Worm (Caenorhabditis elegans) whole organism, L2 larva: ENCODE results near the gene C01F1.5.

Source experiments
- F13H6.1 ChIP-seq: sonication (generic microtip); optimal IDR thresholded peaks from 2 replicates; lab custom pipeline; 2016; ENCODE audit warnings: missing genetic modification characterization, missing compliant biosample characterization
- R02D3.7 ChIP-seq: fragments of 150-350 bp; optimal IDR thresholded peaks from 2 replicates; lab custom pipeline; 2014; ENCODE audit warnings: missing biosample characterization, missing genetic modification characterization
- Y55F3AM.14 ChIP-seq: fragments of 200-800 bp; sonication (Bioruptor generic); optimal IDR thresholded peaks from 2 replicates; lab custom pipeline; 2018; ENCODE audit warnings: mild to moderate bottlenecking, missing genetic modification characterization, missing compliant biosample characterization
- ZK546.5 ChIP-seq: sonication (generic microtip); optimal IDR thresholded peaks from 2 replicates; lab custom pipeline; 2017; ENCODE audit warnings: missing biosample characterization, missing genetic modification characterization
- alr-1 ChIP-seq: fragments of 150-350 bp; optimal IDR thresholded peaks from 2 replicates; lab custom pipeline; 2014; ENCODE audit warnings: missing biosample characterization, missing genetic modification characterization
- ama-1 ChIP-seq: fragments of 150-350 bp; optimal IDR thresholded peaks from 2 replicates; lab custom pipeline; 2018; ENCODE audit warnings: inconsistent platforms
- blmp-1 ChIP-seq: sonication (generic microtip); optimal IDR thresholded peaks from 2 replicates; lab custom pipeline; 2017; ENCODE audit warnings: missing genetic modification characterization, mild to moderate bottlenecking, missing compliant biosample characterization, antibody characterized with exemption, moderate library complexity; ENCODE audit not compliant: insufficient read depth
- ceh-82 ChIP-seq: fragments of 150-350 bp; optimal IDR thresholded peaks from 2 replicates; lab custom pipeline; 2014; ENCODE audit warnings: missing biosample characterization, missing genetic modification characterization
- crh-2 ChIP-seq: sonication (generic microtip); optimal IDR thresholded peaks from 2 replicates; lab custom pipeline; 2017; ENCODE audit warnings: missing biosample characterization, missing genetic modification characterization
- dmd-4 ChIP-seq: sonication (generic microtip); optimal IDR thresholded peaks from 2 replicates; lab custom pipeline; 2017; ENCODE audit warnings: missing biosample characterization, missing genetic modification characterization
- egl-27 ChIP-seq: sonication (generic microtip); optimal IDR thresholded peaks from 3 replicates; lab custom pipeline; 2017; ENCODE audit warnings: missing biosample characterization, missing genetic modification reagents, missing genetic modification characterization
- elt-1 ChIP-seq: fragments of 150-350 bp; optimal IDR thresholded peaks from 2 replicates; lab custom pipeline; 2014; ENCODE audit warnings: missing biosample characterization, missing genetic modification characterization
- elt-3 ChIP-seq: sonication (generic microtip); optimal IDR thresholded peaks from 2 replicates; lab custom pipeline; 2017; ENCODE audit warnings: missing biosample characterization, missing genetic modification characterization
- fos-1 ChIP-seq: fragments of 150-350 bp; optimal IDR thresholded peaks from 2 replicates; lab custom pipeline; 2014; ENCODE audit warnings: missing biosample characterization, missing genetic modification characterization
- gmeb-1 ChIP-seq: fragments of 150-350 bp; optimal IDR thresholded peaks from 2 replicates; lab custom pipeline; 2014; ENCODE audit warnings: missing biosample characterization, missing genetic modification characterization
- lin-11 ChIP-seq: fragments of 150-350 bp; sonication (generic microtip); optimal IDR thresholded peaks from 2 replicates; lab custom pipeline; 2014; ENCODE audit warnings: missing biosample characterization, missing genetic modification characterization, inconsistent platforms, mixed read lengths
- lin-13 ChIP-seq: fragments of 150-350 bp; optimal IDR thresholded peaks from 2 replicates; lab custom pipeline; 2014; ENCODE audit warnings: missing biosample characterization, missing genetic modification reagents, missing genetic modification characterization
- lsy-2 ChIP-seq, 2 experiments: fragments of 150-350 bp in 1 of 2; sonication (generic microtip) in 1 of 2; optimal IDR thresholded peaks; 2 replicates each; lab custom pipeline; 2014 to 2017; ENCODE audit warnings: missing biosample characterization in 2 of 2, missing genetic modification characterization in 2 of 2
- mab-5 ChIP-seq: fragments of 150-350 bp; optimal IDR thresholded peaks from 2 replicates; lab custom pipeline; 2014; ENCODE audit warnings: missing biosample characterization, missing genetic modification characterization
- mbf-1 ChIP-seq: sonication (generic microtip); optimal IDR thresholded peaks from 2 replicates; lab custom pipeline; 2017; ENCODE audit warnings: missing biosample characterization, missing genetic modification characterization
- mdl-1 ChIP-seq, 2 experiments: fragments of 150-350 bp in 1 of 2; sonication (generic microtip) in 1 of 2; optimal IDR thresholded peaks; 2 replicates each; lab custom pipeline; 2017; ENCODE audit warnings: missing biosample characterization in 2 of 2, missing genetic modification characterization in 2 of 2
- nhr-10 ChIP-seq: sonication (generic microtip); optimal IDR thresholded peaks from 2 replicates; lab custom pipeline; 2017; ENCODE audit warnings: missing biosample characterization, missing genetic modification characterization
- nhr-11 ChIP-seq: fragments of 150-350 bp; optimal IDR thresholded peaks from 2 replicates; lab custom pipeline; 2014; ENCODE audit warnings: missing biosample characterization, missing genetic modification characterization
- nhr-12 ChIP-seq: fragments of 150-350 bp; optimal IDR thresholded peaks from 2 replicates; lab custom pipeline; 2014; ENCODE audit warnings: missing biosample characterization, missing genetic modification characterization
- nhr-21 ChIP-seq: fragments of 150-350 bp; optimal IDR thresholded peaks from 2 replicates; lab custom pipeline; 2014; ENCODE audit warnings: missing biosample characterization, missing genetic modification characterization
- nhr-23 ChIP-seq: fragments of 150-350 bp; optimal IDR thresholded peaks from 2 replicates; lab custom pipeline; 2014; ENCODE audit warnings: missing biosample characterization, missing genetic modification reagents, missing genetic modification characterization
- nhr-25 ChIP-seq: fragments of 150-350 bp; sonication (generic microtip); optimal IDR thresholded peaks from 3 replicates; lab custom pipeline; 2014; ENCODE audit warnings: missing biosample characterization, missing genetic modification characterization
- nhr-6 ChIP-seq: fragments of 150-350 bp; optimal IDR thresholded peaks from 2 replicates; lab custom pipeline; 2014; ENCODE audit warnings: missing biosample characterization, missing genetic modification characterization
- nhr-77 ChIP-seq: fragments of 150-350 bp; optimal IDR thresholded peaks from 2 replicates; lab custom pipeline; 2014; ENCODE audit warnings: missing biosample characterization, missing genetic modification characterization
- peb-1 ChIP-seq: fragments of 150-350 bp; optimal IDR thresholded peaks from 2 replicates; lab custom pipeline; 2014; ENCODE audit warnings: missing biosample characterization, missing genetic modification characterization
- skn-1 ChIP-seq: sonication (generic microtip); optimal IDR thresholded peaks from 2 replicates; lab custom pipeline; 2017; ENCODE audit warnings: missing biosample characterization, missing genetic modification characterization
- sma-3 ChIP-seq: sonication (generic microtip); optimal IDR thresholded peaks from 2 replicates; lab custom pipeline; 2016; ENCODE audit warnings: missing genetic modification reagents, missing genetic modification characterization, missing compliant biosample characterization
- snpc-4 ChIP-seq: fragments of 150-350 bp; optimal IDR thresholded peaks from 2 replicates; lab custom pipeline; 2014; ENCODE audit warnings: missing biosample characterization, missing genetic modification characterization
- unc-39 ChIP-seq: fragments of 150-350 bp; optimal IDR thresholded peaks from 2 replicates; lab custom pipeline; 2014; ENCODE audit warnings: missing biosample characterization, missing genetic modification characterization
- unc-62 ChIP-seq: fragments of 150-350 bp; optimal IDR thresholded peaks from 2 replicates; lab custom pipeline; 2014; ENCODE audit warnings: missing biosample characterization, missing genetic modification reagents, missing genetic modification characterization
- zag-1 ChIP-seq: fragments of 150-350 bp; optimal IDR thresholded peaks from 2 replicates; lab custom pipeline; 2014; ENCODE audit warnings: missing biosample characterization, missing genetic modification characterization
- ztf-11 ChIP-seq: sonication (generic microtip); optimal IDR thresholded peaks from 2 replicates; lab custom pipeline; 2017; ENCODE audit warnings: missing biosample characterization, missing genetic modification characterization
- ztf-4 ChIP-seq: fragments of 150-350 bp; optimal IDR thresholded peaks from 2 replicates; lab custom pipeline; 2014; ENCODE audit warnings: missing biosample characterization, missing genetic modification characterization

The C01F1.5 gene

DNA sequence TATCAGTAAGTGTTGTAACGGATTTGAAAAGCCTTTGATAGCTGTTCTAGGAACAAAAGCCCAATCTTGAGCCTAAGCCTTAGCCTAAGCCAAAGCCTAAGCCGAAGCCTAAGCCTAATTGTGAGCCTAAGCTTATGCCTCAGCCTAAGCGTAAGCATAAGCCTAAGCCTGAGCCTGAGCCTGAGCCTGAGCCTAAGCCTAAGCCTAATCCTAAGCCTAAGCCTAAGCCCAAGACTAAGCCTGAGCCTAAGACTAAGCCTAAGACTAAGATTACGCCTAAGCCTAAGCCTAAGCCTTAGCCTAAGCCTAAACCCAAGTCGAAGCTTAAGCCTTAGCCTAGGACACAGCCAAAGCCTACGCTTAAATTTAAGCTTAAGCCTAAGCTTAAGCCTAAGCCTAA, 4.0 kb downstream of the C01F1.5 start:
- TF ChIP-seq snpc-4 (tag; lab: Kevin White, UChicago), result no peak
- no peak for TF ChIP-seq F13H6.1
- no peak for TF ChIP-seq fos-1 (tag; lab: Kevin White, UChicago)

DNA sequence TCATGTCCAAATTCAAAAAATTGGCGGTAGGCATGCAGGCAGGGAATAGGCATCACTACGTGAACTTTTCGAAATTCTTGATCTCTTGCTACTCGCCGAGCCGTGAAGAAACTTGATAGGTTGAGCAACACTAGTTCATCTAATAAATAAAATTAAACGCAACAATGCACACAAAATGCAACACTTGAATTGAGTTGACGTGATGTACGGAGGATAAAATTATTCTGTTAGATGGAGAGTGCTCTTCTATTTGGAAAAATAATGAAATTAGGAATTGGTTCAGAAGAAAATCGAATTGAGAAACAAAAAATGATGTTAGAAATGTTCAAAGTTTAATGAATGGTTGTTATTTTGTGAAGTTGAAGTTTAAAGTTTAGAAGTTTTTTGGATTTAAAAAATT, 4.7 kb downstream of the C01F1.5 start:
- TF ChIP-seq skn-1 (tag; lab: Kevin White, UChicago) (no peak), ceh-82 (no peak), lin-13 (no peak), egl-27 (tag; lab: Kevin White, UChicago) (no peak), nhr-21 (tag; lab: Kevin White, UChicago) (no peak), nhr-25 (tag; lab: Kevin White, UChicago) (no peak), Y55F3AM.14 (no peak), ztf-11 (no peak), ztf-4 (tag; lab: Kevin White, UChicago) (no peak), blmp-1 (tag; lab: Kevin White, UChicago) (no peak)

DNA sequence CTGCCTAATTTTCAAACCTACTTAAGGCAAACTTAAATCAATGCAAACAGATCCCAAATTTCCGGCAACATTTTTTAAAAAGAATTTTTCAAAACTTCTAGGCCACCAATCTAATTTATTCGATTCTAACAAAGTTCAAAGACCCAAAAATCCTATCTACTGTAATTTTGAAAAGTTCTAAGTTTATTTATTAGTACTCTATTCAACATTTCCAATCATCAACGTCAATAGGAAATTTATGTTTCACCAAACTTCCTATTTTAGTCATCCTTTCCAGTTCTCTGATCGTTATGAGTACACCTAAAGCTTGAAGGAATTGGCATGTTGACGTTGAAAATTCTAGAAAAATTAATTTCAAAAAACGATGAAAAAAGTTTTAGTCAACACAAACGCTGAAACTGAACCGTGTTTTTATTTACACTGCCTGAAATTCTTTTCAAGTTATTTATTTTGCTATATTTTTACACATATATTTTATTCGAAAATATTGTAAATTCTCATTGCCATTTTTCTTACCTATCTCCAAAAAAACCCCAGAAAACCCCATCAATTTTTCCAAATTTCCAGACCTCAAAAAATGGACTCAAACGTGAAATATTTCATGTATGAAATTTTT, 5.9 kb downstream of the C01F1.5 start, which contains the start of gene npr-42:
Gene npr-42, plus strand, starts transcription at position 566 of the 616 bp plus-strand sequence.
- no peak for TF ChIP-seq nhr-12
- no peak for TF ChIP-seq nhr-11 (tag; lab: Kevin White, UChicago)
- no peak for TF ChIP-seq zag-1 (tag; lab: Kevin White, UChicago)
- no peak for TF ChIP-seq fos-1 (tag; lab: Kevin White, UChicago)
- no peak for TF ChIP-seq crh-2 (tag; lab: Kevin White, UChicago)
- TF ChIP-seq lin-13, result no peak
- TF ChIP-seq ztf-4 (tag; lab: Kevin White, UChicago), result no peak
- TF ChIP-seq unc-39 (tag; lab: Kevin White, UChicago), result no peak
- TF ChIP-seq egl-27 (tag; lab: Kevin White, UChicago), result no peak
- TF ChIP-seq skn-1 (tag; lab: Kevin White, UChicago), result no peak
- TF ChIP-seq elt-3, result no peak
- no peak for TF ChIP-seq mab-5 (tag; lab: Kevin White, UChicago)
- TF ChIP-seq, all 48 proteins: peak for 0

DNA sequence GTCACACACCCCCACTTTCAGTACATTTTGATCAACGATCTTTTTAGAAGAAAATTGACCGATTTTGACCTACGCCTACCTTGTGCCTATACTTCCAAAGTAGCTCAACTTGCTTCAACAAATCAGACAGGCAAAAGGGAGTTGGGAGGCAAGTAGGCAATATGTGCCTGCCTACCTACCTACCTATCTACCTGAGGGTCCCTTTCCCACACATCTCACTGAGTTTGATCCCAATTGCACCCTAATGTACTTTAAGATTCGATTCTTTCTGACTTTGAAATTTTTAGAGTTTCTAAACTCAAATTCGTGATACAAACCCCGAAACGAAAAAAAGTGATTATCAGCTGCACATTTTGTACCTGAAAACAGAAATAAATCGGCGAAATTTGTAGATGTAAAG, 13.9 kb downstream of the C01F1.5 start:
- TF ChIP-seq nhr-11 (tag; lab: Kevin White, UChicago) (no peak), nhr-21 (tag; lab: Kevin White, UChicago) (no peak), F13H6.1 (no peak), dmd-4 (tag; lab: Kevin White, UChicago) (no peak), gmeb-1 (tag; lab: Kevin White, UChicago) (no peak), nhr-77 (tag; lab: Kevin White, UChicago) (no peak), R02D3.7 (tag; lab: Kevin White, UChicago) (no peak), elt-1 (tag; lab: Kevin White, UChicago) (no peak), nhr-23 (tag; lab: Kevin White, UChicago) (no peak), nhr-6 (no peak), ZK546.5 (tag; lab: Kevin White, UChicago) (no peak), lin-11 (no peak)

DNA sequence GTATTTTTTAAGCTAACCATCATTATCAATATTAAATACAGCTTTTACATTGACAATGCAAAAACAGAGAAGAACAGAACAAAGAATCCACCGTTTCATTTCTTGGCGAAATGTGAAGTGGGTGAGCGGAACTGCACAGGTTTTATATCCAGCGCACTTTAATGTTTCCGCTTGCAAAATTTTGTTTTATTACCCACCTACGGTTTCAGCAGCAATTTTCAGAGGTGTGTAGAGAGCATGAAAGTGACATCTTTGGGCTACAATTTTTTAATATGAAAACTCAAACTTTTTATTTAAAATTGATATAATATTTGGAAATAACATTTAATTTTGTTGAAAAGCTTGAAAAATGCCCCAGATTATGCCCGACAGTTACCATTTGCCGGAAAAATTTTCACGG, 23.0 kb downstream of the C01F1.5 start, which contains the start of gene clec-135:
Gene clec-135, minus strand, starts transcription at position 101 of the 400 bp plus-strand sequence.
- TF ChIP-seq nhr-10 (tag; lab: Kevin White, UChicago) (no peak), lsy-2 (tag; optimal IDR thresholded peaks at IDR 0.05; lab: Kevin White, UChicago) (no peak), mab-5 (tag; lab: Kevin White, UChicago) (no peak), ztf-11 (no peak), blmp-1 (tag; lab: Kevin White, UChicago) (no peak), mdl-1 (tag; optimal IDR thresholded peaks at IDR 0.05; lab: Kevin White, UChicago) (no peak), elt-3 (no peak), R02D3.7 (tag; lab: Kevin White, UChicago) (no peak), ceh-82 (no peak)

DNA sequence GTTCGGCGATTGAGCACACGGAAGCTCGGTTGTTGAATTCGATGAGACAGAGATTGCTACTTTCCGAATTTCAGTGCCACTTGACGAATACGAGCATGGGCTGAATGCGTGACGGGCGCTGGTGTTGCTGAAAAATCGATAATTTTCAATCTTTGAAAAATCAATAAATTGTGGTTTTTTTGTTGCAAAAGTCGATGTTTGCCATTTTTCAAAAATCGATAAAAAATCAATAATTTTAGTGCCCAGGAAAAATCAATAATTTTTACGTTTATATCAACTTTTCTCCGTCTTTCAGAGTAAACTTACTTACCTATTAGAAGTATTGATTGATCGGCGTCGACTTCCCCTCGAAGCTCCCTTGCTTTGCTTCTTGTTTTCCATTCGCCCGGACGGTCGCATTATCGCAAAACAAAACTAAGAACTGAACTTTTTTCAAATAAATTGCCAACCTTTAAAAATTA, 25.1 kb downstream of the C01F1.5 start, which contains the start of gene C16A11.7:
Gene C16A11.7, minus strand, starts transcription at position 411 of the 461 bp plus-strand sequence.
- TF ChIP-seq unc-62 (GFP tag; lab: Kevin White, UChicago), result no peak
- TF ChIP-seq crh-2 (tag; lab: Kevin White, UChicago), result no peak
- no peak for TF ChIP-seq nhr-25 (tag; lab: Kevin White, UChicago)
- TF ChIP-seq F13H6.1, result no peak
- TF ChIP-seq mbf-1 (tag; lab: Kevin White, UChicago), result no peak
- no peak for TF ChIP-seq sma-3 (GFP tag; lab: Kevin White, UChicago)
- no peak for TF ChIP-seq lsy-2 (tag; optimal IDR thresholded peaks at IDR 0.05; lab: Kevin White, UChicago)
- TF ChIP-seq nhr-23 (tag; lab: Kevin White, UChicago), result no peak
- TF ChIP-seq alr-1, result no peak
- TF ChIP-seq ama-1, result no peak
- no peak for TF ChIP-seq ceh-82
- no peak for TF ChIP-seq snpc-4 (tag; lab: Kevin White, UChicago)
- TF ChIP-seq elt-3, result no peak
- no peak for TF ChIP-seq nhr-12
- no peak for TF ChIP-seq Y55F3AM.14
- TF ChIP-seq nhr-6, result no peak
- TF ChIP-seq peb-1 (tag; lab: Kevin White, UChicago), result no peak
- no peak for TF ChIP-seq nhr-21 (tag; lab: Kevin White, UChicago)
- TF ChIP-seq dmd-4 (tag; lab: Kevin White, UChicago), result no peak
- TF ChIP-seq nhr-10 (tag; lab: Kevin White, UChicago), result no peak
- TF ChIP-seq, all 48 proteins: peak for 0
